Worm (Caenorhabditis elegans): Measurements from ENCODE around the gene F31E3.2.

Gene F31E3.2

DNA sequence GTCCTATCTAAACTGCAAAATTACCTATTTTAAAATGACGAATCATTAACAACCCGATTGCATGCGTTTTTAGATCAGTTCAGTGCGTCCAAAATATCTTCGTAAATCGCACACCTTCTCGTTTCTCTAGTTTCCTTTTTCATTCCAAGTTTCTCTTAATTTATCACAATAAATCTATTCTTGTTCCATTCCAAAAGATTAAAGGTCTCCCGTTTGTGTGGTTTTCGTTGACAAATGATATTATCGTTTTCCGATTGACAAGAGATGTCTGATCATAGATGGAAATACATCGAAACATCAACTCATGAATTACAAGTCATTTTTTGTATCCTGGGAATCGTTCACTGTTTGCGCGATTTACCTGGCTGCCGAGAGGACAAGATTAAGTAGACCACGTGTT, 19.4 kb downstream of the F31E3.2 start (continued):
- no peak for TF ChIP-seq nhr-84 (tag; optimal IDR thresholded peaks at IDR 0.05)
- no peak for TF ChIP-seq egl-27 (tag; optimal IDR thresholded peaks at IDR 0.05)
- TF ChIP-seq C04F5.9 (tag; optimal IDR thresholded peaks at IDR 0.05), result no peak
- TF ChIP-seq snpc-4 (tag; optimal IDR thresholded peaks at IDR 0.05), result no peak
- no peak for TF ChIP-seq unc-30 (tag; optimal IDR thresholded peaks at IDR 0.05)
- no peak for TF ChIP-seq fkh-10 (GFP tag; optimal IDR thresholded peaks at IDR 0.05)
- no peak for TF ChIP-seq lin-35 (GFP tag; optimal IDR thresholded peaks at IDR 0.05)
- TF ChIP-seq efl-3 (GFP tag; optimal IDR thresholded peaks at IDR 0.05), result no peak
- no peak for TF ChIP-seq grh-1 (GFP tag; IDR thresholded peaks at IDR 0.05)
- TF ChIP-seq dsc-1 (tag; optimal IDR thresholded peaks at IDR 0.05), result no peak
- no peak for TF ChIP-seq swsn-7 (tag; optimal IDR thresholded peaks at IDR 0.05)
- no peak for TF ChIP-seq pax-3 (tag; optimal IDR thresholded peaks at IDR 0.05)
- TF ChIP-seq efl-1 (optimal IDR thresholded peaks at IDR 0.05), result no peak
- no peak for TF ChIP-seq efl-1 (GFP tag; optimal IDR thresholded peaks at IDR 0.05 in 1 of 2)
- TF ChIP-seq mep-1 (tag; optimal IDR thresholded peaks at IDR 0.05), result no peak
- no peak for TF ChIP-seq aly-2 (tag; optimal IDR thresholded peaks at IDR 0.05)
- TF ChIP-seq tlp-1 (tag; optimal IDR thresholded peaks at IDR 0.05), result no peak
- no peak for TF ChIP-seq ama-1 (optimal IDR thresholded peaks at IDR 0.05)
- TF ChIP-seq nhr-19 (GFP tag; conservative IDR thresholded peaks at IDR 0.05), result peak; percentile 26; the same call in 1 of the 2 replicates
- TF ChIP-seq mdl-1 (tag; optimal IDR thresholded peaks at IDR 0.05), result no peak
- no peak for TF ChIP-seq F16B12.6 (tag; optimal IDR thresholded peaks at IDR 0.05)
- no peak for TF ChIP-seq ceh-63 (GFP tag; optimal IDR thresholded peaks at IDR 0.05)
- TF ChIP-seq nhr-20 (tag; optimal IDR thresholded peaks at IDR 0.05), result peak; percentile 21
- no peak for TF ChIP-seq C34B4.2 (tag; optimal IDR thresholded peaks at IDR 0.05)
- no peak for TF ChIP-seq aha-1 (tag; optimal IDR thresholded peaks at IDR 0.05)
- peak in 3 of 6 experiments; percentile 34 to 45 (median 35) for TF ChIP-seq elt-3 (tag; optimal IDR thresholded peaks at IDR 0.05)
- no peak for TF ChIP-seq elt-2 (tag; optimal IDR thresholded peaks at IDR 0.05)
- TF ChIP-seq lin-13 (GFP tag; optimal IDR thresholded peaks at IDR 0.05), result no peak
- TF ChIP-seq rnt-1 (tag; optimal IDR thresholded peaks at IDR 0.05), result no peak
- TF ChIP-seq sup-37 (GFP tag; optimal IDR thresholded peaks at IDR 0.05), result no peak
- peak; percentile 11 for TF ChIP-seq snu-23 (GFP tag; optimal IDR thresholded peaks at IDR 0.05)
- TF ChIP-seq pqm-1 (tag; optimal IDR thresholded peaks at IDR 0.05), result no peak
- TF ChIP-seq fkh-4 (tag; optimal IDR thresholded peaks at IDR 0.05; ENCODE audit: borderline replicate concordance), result no peak
- TF ChIP-seq jun-1 (tag; optimal IDR thresholded peaks at IDR 0.05), result no peak
- TF ChIP-seq hpl-2 (GFP tag; optimal IDR thresholded peaks at IDR 0.05), result no peak
- no peak for TF ChIP-seq dpl-1 (GFP tag; optimal IDR thresholded peaks at IDR 0.05)
- no peak for TF ChIP-seq egl-13 (tag; optimal IDR thresholded peaks at IDR 0.05)
- TF ChIP-seq xbp-1 (tag; optimal IDR thresholded peaks at IDR 0.05), result no peak
- TF ChIP-seq nhr-85 (tag), result peak; percentile 25
- no peak for TF ChIP-seq ceh-90 (tag; optimal IDR thresholded peaks at IDR 0.05)
- no peak for TF ChIP-seq nhr-77 (tag; optimal IDR thresholded peaks at IDR 0.05)

DNA sequence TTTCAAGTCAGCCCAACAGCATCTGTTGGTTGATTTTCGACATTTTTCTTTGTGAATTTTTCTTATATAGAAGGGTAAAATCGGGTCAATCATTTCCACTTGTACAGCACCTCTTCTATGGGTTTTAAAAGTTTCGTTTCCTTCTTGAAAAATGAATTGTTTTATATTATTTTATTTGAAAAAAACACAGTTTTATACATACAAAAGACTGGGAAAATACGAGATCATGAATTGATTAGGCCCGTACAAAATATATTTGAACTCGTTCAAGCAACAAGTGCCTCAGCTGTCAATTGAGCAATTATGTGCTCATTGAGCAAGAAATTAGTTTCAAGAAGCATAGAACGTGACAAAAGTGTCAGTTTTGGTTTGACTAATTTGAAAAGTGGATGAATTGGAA, 28.4 kb downstream of the F31E3.2 start:
- TF ChIP-seq hlh-17 (GFP tag; optimal IDR thresholded peaks at IDR 0.05; ENCODE audit: borderline replicate concordance), result no peak
- no peak for TF ChIP-seq zag-1 (tag; optimal IDR thresholded peaks at IDR 0.05)
- TF ChIP-seq unc-62 (GFP tag; optimal IDR thresholded peaks at IDR 0.05), result no peak
- TF ChIP-seq mdl-1 (tag; optimal IDR thresholded peaks at IDR 0.05), result no peak
- no peak for TF ChIP-seq skn-1 (tag; optimal IDR thresholded peaks at IDR 0.05)
- no peak for TF ChIP-seq nhr-85 (tag)
- TF ChIP-seq sox-4 (tag; optimal IDR thresholded peaks at IDR 0.05), result no peak
- TF ChIP-seq C04F5.9 (tag; optimal IDR thresholded peaks at IDR 0.05), result no peak
- TF ChIP-seq dpl-1 (GFP tag; optimal IDR thresholded peaks at IDR 0.05), result no peak
- TF ChIP-seq pax-3 (tag; optimal IDR thresholded peaks at IDR 0.05), result no peak
- no peak for TF ChIP-seq fos-1 (tag; optimal IDR thresholded peaks at IDR 0.05)
- no peak for TF ChIP-seq ztf-4 (tag; optimal IDR thresholded peaks at IDR 0.05)
- TF ChIP-seq egl-13 (tag; optimal IDR thresholded peaks at IDR 0.05), result no peak
- no peak for TF ChIP-seq lin-15B (tag; optimal IDR thresholded peaks at IDR 0.05)
- no peak for TF ChIP-seq ceh-90 (tag; optimal IDR thresholded peaks at IDR 0.05)

Data from whole organism, L1 larva.